Fruit fly (Drosophila melanogaster) whole organism, prepupa: ENCODE measurements around the gene CG42557.

Experiments
- Blimp-1 ChIP-seq: fragments of 200-800 bp; sonication (Bioruptor generic); optimal IDR thresholded peaks from 3 replicates; lab custom pipeline; 2017; ENCODE audit warnings: missing biosample characterization, missing genetic modification characterization, mild to moderate bottlenecking, moderate library complexity, missing genetic modification reagents
- CG10631 ChIP-seq: fragments of 200-800 bp; sonication (Bioruptor generic); optimal IDR thresholded peaks from 2 replicates; lab custom pipeline; 2016; ENCODE audit warnings: missing biosample characterization, missing genetic modification characterization
- CG10669 ChIP-seq: fragments of 200-800 bp; sonication (Bioruptor generic); optimal IDR thresholded peaks from 3 replicates; lab custom pipeline; 2018; ENCODE audit warnings: missing biosample characterization, mild to moderate bottlenecking, missing genetic modification characterization, moderate library complexity
- CG11294 ChIP-seq: fragments of 200-800 bp; sonication (Bioruptor generic); IDR thresholded peaks from 2 replicates; pipeline ENCODE4 v1.3.6; 2022; ENCODE audit warnings: missing biosample characterization, missing genetic modification characterization
- CG11902 ChIP-seq: fragments of 200-800 bp; sonication (Bioruptor generic); optimal IDR thresholded peaks from 3 replicates; lab custom pipeline; 2016; ENCODE audit warnings: missing biosample characterization, missing genetic modification characterization
- CG15336 ChIP-seq: fragments of 200-800 bp; sonication (Bioruptor generic); IDR thresholded peaks from 2 replicates; pipeline ENCODE4 v1.3.6; 2022; ENCODE audit warnings: missing biosample characterization, missing genetic modification characterization
- CG1621 ChIP-seq: fragments of 200-800 bp; sonication (Bioruptor generic); optimal IDR thresholded peaks from 3 replicates; lab custom pipeline; 2018; ENCODE audit warnings: missing biosample characterization, mild to moderate bottlenecking, missing genetic modification characterization
- CG16779 ChIP-seq: fragments of 200-800 bp; sonication (Bioruptor generic); optimal IDR thresholded peaks from 3 replicates; lab custom pipeline; 2017; ENCODE audit warnings: missing biosample characterization, mild to moderate bottlenecking, missing genetic modification characterization
- CG3032 ChIP-seq: fragments of 200-800 bp; optimal IDR thresholded peaks from 2 replicates; lab custom pipeline; 2019; ENCODE audit warnings: missing biosample characterization, mild to moderate bottlenecking, missing genetic modification characterization, moderate library complexity
- CG31627 ChIP-seq: fragments of 200-800 bp; sonication (Bioruptor generic); optimal IDR thresholded peaks from 3 replicates; lab custom pipeline; 2016; ENCODE audit warnings: missing biosample characterization, missing genetic modification characterization
- CG34406 ChIP-seq: fragments of 200-800 bp; sonication (Bioruptor generic); optimal IDR thresholded peaks from 3 replicates; lab custom pipeline; 2016; ENCODE audit warnings: missing biosample characterization, missing genetic modification characterization
- CG3919 ChIP-seq: fragments of 200-800 bp; sonication (Bioruptor generic); optimal IDR thresholded peaks from 3 replicates; lab custom pipeline; 2016; ENCODE audit warnings: missing biosample characterization, missing genetic modification characterization
- CG4318 ChIP-seq: fragments of 200-800 bp; sonication (Bioruptor generic); optimal IDR thresholded peaks from 3 replicates; lab custom pipeline; 2017; ENCODE audit warnings: missing biosample characterization, mild to moderate bottlenecking, missing genetic modification characterization
- CG6163 ChIP-seq: fragments of 200-800 bp; sonication (Bioruptor generic); IDR thresholded peaks from 3 replicates; pipeline ENCODE4 v1.3.6; 2022; ENCODE audit warnings: missing biosample characterization, missing genetic modification characterization
- CG6276 ChIP-seq: fragments of 200-800 bp; sonication (Bioruptor generic); optimal IDR thresholded peaks from 2 replicates; lab custom pipeline; 2017; ENCODE audit warnings: missing biosample characterization, mild to moderate bottlenecking, missing genetic modification characterization
- CG6792 ChIP-seq: fragments of 200-800 bp; sonication (Bioruptor generic); optimal IDR thresholded peaks from 3 replicates; lab custom pipeline; 2016; ENCODE audit warnings: missing biosample characterization, missing genetic modification characterization
- CG6854 ChIP-seq: fragments of 200-800 bp; sonication (Bioruptor generic); optimal IDR thresholded peaks from 2 replicates; lab custom pipeline; 2017; ENCODE audit warnings: missing biosample characterization, mild to moderate bottlenecking, missing genetic modification characterization
- CG7368 ChIP-seq: fragments of 200-800 bp; sonication (Bioruptor generic); optimal IDR thresholded peaks from 3 replicates; lab custom pipeline; 2016; ENCODE audit warnings: missing biosample characterization, missing genetic modification characterization
- CG8119 ChIP-seq: fragments of 200-800 bp; sonication (Bioruptor generic); IDR thresholded peaks from 3 replicates; pipeline ENCODE4 v1.3.6; 2022; ENCODE audit warnings: missing biosample characterization, missing genetic modification characterization
- CG8319 ChIP-seq: fragments of 200-800 bp; sonication (Bioruptor generic); optimal IDR thresholded peaks from 3 replicates; lab custom pipeline; 2016; ENCODE audit warnings: missing biosample characterization, missing genetic modification characterization
- CG8632 ChIP-seq: fragments of 200-800 bp; sonication (Bioruptor generic); optimal IDR thresholded peaks from 3 replicates; lab custom pipeline; 2016; ENCODE audit warnings: missing biosample characterization, missing genetic modification characterization
- Eip75B ChIP-seq: fragments of 200-800 bp; sonication (Bioruptor generic); optimal IDR thresholded peaks from 3 replicates; lab custom pipeline; 2016; ENCODE audit warnings: missing biosample characterization, missing genetic modification characterization
- Eip78C ChIP-seq: fragments of 200-800 bp; sonication (Bioruptor generic); peaks from one replicate; lab custom pipeline; 2016; ENCODE audit warnings: missing biosample characterization, missing genetic modification characterization
- Eip93F ChIP-seq: fragments of 200-800 bp; sonication (Bioruptor generic); optimal IDR thresholded peaks from 2 replicates; lab custom pipeline; 2016; ENCODE audit warnings: missing biosample characterization, mild to moderate bottlenecking, missing genetic modification characterization
- Ets21C ChIP-seq: fragments of 200-800 bp; sonication (Bioruptor generic); optimal IDR thresholded peaks from 3 replicates; lab custom pipeline; 2016; ENCODE audit warnings: missing biosample characterization, missing genetic modification characterization
- Ets96B ChIP-seq: fragments of 200-800 bp; optimal IDR thresholded peaks from 2 replicates; lab custom pipeline; 2019; ENCODE audit warnings: missing biosample characterization, mild to moderate bottlenecking, missing genetic modification characterization, moderate library complexity
- Gug ChIP-seq: fragments of 200-800 bp; sonication (Bioruptor generic); IDR thresholded peaks from 2 replicates; pipeline ENCODE4 v1.3.6; 2022; ENCODE audit warnings: missing biosample characterization, missing genetic modification characterization
- Hr38 ChIP-seq: sonication (Bioruptor generic); optimal IDR thresholded peaks from 2 replicates; lab custom pipeline; 2016; ENCODE audit warnings: missing biosample characterization, missing genetic modification characterization
- Hr39 ChIP-seq: fragments of 200-800 bp; sonication (Bioruptor generic); optimal IDR thresholded peaks from 2 replicates; lab custom pipeline; 2016; ENCODE audit warnings: missing biosample characterization, missing genetic modification characterization
- Hr4 ChIP-seq: fragments of 200-800 bp; sonication (Bioruptor generic); optimal IDR thresholded peaks from 3 replicates; lab custom pipeline; 2016; ENCODE audit warnings: missing biosample characterization, missing genetic modification characterization
- Lpt ChIP-seq: fragments of 200-800 bp; sonication (Bioruptor generic); optimal IDR thresholded peaks from 3 replicates; lab custom pipeline; 2016; ENCODE audit warnings: missing biosample characterization, missing genetic modification characterization
- Met ChIP-seq: fragments of 200-800 bp; sonication (Bioruptor generic); optimal IDR thresholded peaks from 3 replicates; lab custom pipeline; 2016; ENCODE audit warnings: missing biosample characterization, missing genetic modification characterization
- OdsH ChIP-seq: fragments of 200-800 bp; sonication (Bioruptor generic); optimal IDR thresholded peaks from 3 replicates; lab custom pipeline; 2016; ENCODE audit warnings: missing biosample characterization, missing genetic modification characterization
- Smox ChIP-seq: fragments of 200-800 bp; sonication (Bioruptor generic); optimal IDR thresholded peaks from 3 replicates; lab custom pipeline; 2016; ENCODE audit warnings: missing biosample characterization, missing genetic modification characterization
- Sox102F ChIP-seq: fragments of 200-800 bp; sonication (Bioruptor generic); optimal IDR thresholded peaks from 2 replicates; lab custom pipeline; 2016; ENCODE audit warnings: missing biosample characterization, mild to moderate bottlenecking, missing genetic modification characterization
- Sox14 ChIP-seq: fragments of 200-800 bp; sonication (Bioruptor generic); optimal IDR thresholded peaks from 3 replicates; lab custom pipeline; 2016; ENCODE audit warnings: missing biosample characterization, missing genetic modification characterization
- Sox15 ChIP-seq: fragments of 200-800 bp; sonication (Bioruptor generic); optimal IDR thresholded peaks from 3 replicates; lab custom pipeline; 2016; ENCODE audit warnings: missing biosample characterization, missing genetic modification characterization
- achi ChIP-seq: fragments of 200-800 bp; sonication (Bioruptor generic); optimal IDR thresholded peaks from 3 replicates; lab custom pipeline; 2016; ENCODE audit warnings: missing biosample characterization, missing genetic modification characterization
- acj6 ChIP-seq: fragments of 200-800 bp; sonication (Bioruptor generic); optimal IDR thresholded peaks from 3 replicates; lab custom pipeline; 2016; ENCODE audit warnings: missing biosample characterization, missing genetic modification characterization
- cyc ChIP-seq: fragments of 200-800 bp; sonication (Bioruptor generic); optimal IDR thresholded peaks from 3 replicates; lab custom pipeline; 2016; ENCODE audit warnings: missing biosample characterization, missing genetic modification characterization
- dac ChIP-seq: fragments of 200-800 bp; sonication (Bioruptor generic); optimal IDR thresholded peaks from 2 replicates; lab custom pipeline; 2017; ENCODE audit warnings: missing biosample characterization, mild to moderate bottlenecking, missing genetic modification characterization
- dsx ChIP-seq: fragments of 200-800 bp; optimal IDR thresholded peaks from 3 replicates; lab custom pipeline; 2019; ENCODE audit warnings: missing biosample characterization, mild to moderate bottlenecking, missing genetic modification characterization, moderate library complexity; ENCODE audit not compliant: poor library complexity, severe bottlenecking
- eg ChIP-seq: fragments of 200-800 bp; sonication (Bioruptor generic); IDR thresholded peaks from 3 replicates; pipeline ENCODE4 v1.3.6; 2022; ENCODE audit warnings: missing biosample characterization, missing genetic modification characterization
- fd59A ChIP-seq: fragments of 200-800 bp; sonication (Bioruptor generic); optimal IDR thresholded peaks from 2 replicates; lab custom pipeline; 2017; ENCODE audit warnings: missing biosample characterization, mild to moderate bottlenecking, missing genetic modification characterization, missing genetic modification reagents
- fkh ChIP-seq: fragments of 200-800 bp; sonication (Bioruptor generic); optimal IDR thresholded peaks from 3 replicates; lab custom pipeline; 2017; ENCODE audit warnings: missing biosample characterization, mild to moderate bottlenecking, missing genetic modification characterization, moderate library complexity
- lz ChIP-seq: fragments of 200-800 bp; sonication (Bioruptor generic); optimal IDR thresholded peaks from 3 replicates; lab custom pipeline; 2016; ENCODE audit warnings: missing biosample characterization, missing genetic modification characterization
- net ChIP-seq: fragments of 200-800 bp; sonication (Bioruptor generic); optimal IDR thresholded peaks from 3 replicates; lab custom pipeline; 2016; ENCODE audit warnings: missing biosample characterization, missing genetic modification characterization
- salr ChIP-seq, 2 experiments: fragments of 200-800 bp; sonication (Bioruptor generic); optimal IDR thresholded peaks; 3 replicates each; lab custom pipeline; 2016 to 2018; ENCODE audit warnings: missing biosample characterization in 2 of 2, missing genetic modification characterization in 2 of 2, mild to moderate bottlenecking in 1 of 2
- spab ChIP-seq: fragments of 200-800 bp; sonication (Bioruptor generic); optimal IDR thresholded peaks from 2 replicates; lab custom pipeline; 2017; ENCODE audit warnings: missing biosample characterization, mild to moderate bottlenecking, missing genetic modification characterization, missing genetic modification reagents
- svp ChIP-seq: fragments of 200-800 bp; sonication (Bioruptor generic); peaks from one replicate; lab custom pipeline; 2016; ENCODE audit warnings: missing biosample characterization, missing genetic modification characterization

CG42557 gene

dm6 chr3R:29982027-29982426 is 48.9 kb downstream of the CG42557 start (continued):
- TF ChIP-seq CG34406 (GFP tag; lab: Kevin White, UChicago): no peak
- TF ChIP-seq eg (GFP tag; lab: Robert Waterston, UW): peak; percentile 89
- peak; percentile 23 for TF ChIP-seq Sox14
- peak; percentile 74 for TF ChIP-seq CG4318 (GFP tag; lab: Kevin White, UChicago)

- TF ChIP-seq Hr39 (GFP tag; lab: Kevin White, UChicago) (peak; percentile 59), lz (GFP tag; lab: Kevin White, UChicago) (peak; percentile 83), achi (GFP tag; lab: Kevin White, UChicago) (peak; percentile 87), Smox (GFP tag; lab: Kevin White, UChicago) (peak; percentile 81), CG3919 (GFP tag; lab: Kevin White, UChicago) (peak; percentile 83), spab (GFP tag; lab: Kevin White, UChicago) (peak; percentile 69), CG16779 (tag; lab: Kevin White, UChicago) (peak; percentile 51), Lpt (GFP tag; lab: Kevin White, UChicago) (peak; percentile 73), CG6163 (GFP tag; lab: Robert Waterston, UW) (peak; percentile 93), Ets96B (tag; lab: Kevin White, UChicago) (peak; percentile 80), CG8319 (GFP tag; lab: Kevin White, UChicago) (peak; percentile 78), Hr38 (GFP tag; lab: Kevin White, UChicago) (no peak), CG10631 (GFP tag; lab: Kevin White, UChicago) (peak; percentile 86), CG4318 (GFP tag; lab: Kevin White, UChicago) (no peak), dsx (GFP tag; lab: Kevin White, UChicago) (peak; percentile 76), eg (GFP tag; lab: Robert Waterston, UW) (peak; percentile 88), CG6792 (peak; percentile 87), fkh (GFP tag; lab: Kevin White, UChicago) (peak; percentile 12), CG8632 (peak; percentile 81), Eip75B (peak; percentile 76), Ets21C (GFP tag; lab: Kevin White, UChicago) (peak; percentile 69), svp (peak; percentile 97), acj6 (GFP tag; lab: Kevin White, UChicago) (peak; percentile 84), CG6276 (GFP tag; lab: Kevin White, UChicago) (peak; percentile 78), CG15336 (GFP tag; lab: Robert Waterston, UW) (peak; percentile 93), Hr4 (GFP tag; lab: Kevin White, UChicago) (peak; percentile 87), Eip93F (GFP tag; lab: Kevin White, UChicago) (peak; percentile 33), CG3032 (tag; lab: Kevin White, UChicago) (peak; percentile 87), salr (GFP tag; optimal IDR thresholded peaks at IDR 0.05; lab: Kevin White, UChicago) (peak; percentile 18 to 72), Gug (GFP tag; lab: Robert Waterston, UW) (peak; percentile 80), CG8119 (GFP tag; lab: Robert Waterston, UW) (peak; percentile 93), CG7368 (GFP tag; lab: Kevin White, UChicago) (peak; percentile 74), CG31627 (GFP tag; lab: Kevin White, UChicago) (peak; percentile 67), fd59A (GFP tag; lab: Kevin White, UChicago) (peak; percentile 76), Sox14 (peak; percentile 70), CG11294 (GFP tag; lab: Robert Waterston, UW) (peak; percentile 80), Met (GFP tag; lab: Kevin White, UChicago) (peak; percentile 85), CG6854 (GFP tag; lab: Kevin White, UChicago) (peak; percentile 67), Blimp-1 (peak; percentile 49), cyc (GFP tag; lab: Kevin White, UChicago) (peak; percentile 77), CG34406 (GFP tag; lab: Kevin White, UChicago) (peak; percentile 86), dac (peak; percentile 67), net (GFP tag; lab: Kevin White, UChicago) (peak; percentile 78), CG11902 (GFP tag; lab: Kevin White, UChicago) (peak; percentile 76), CG10669 (peak; percentile 73), CG1621 (tag; lab: Kevin White, UChicago) (peak; percentile 50), Eip78C (GFP tag; lab: Kevin White, UChicago) (peak; percentile 94), Sox102F (peak; percentile 80), Sox15 (peak; percentile 75), OdsH (GFP tag; lab: Kevin White, UChicago) (no peak)
Observed at dm6 chr3R:29983073-29983544, 50.0 kb downstream of the CG42557 start, which contains the start of gene CG7896. Gene CG7896, plus strand, starts transcription at chr3R:29983426.
